Worm (Caenorhabditis elegans): ENCODE measurements around the gene pcp-3.
A peak's percentile ranks its signal among the peaks of the same experiment; 100 is the strongest.

The pcp-3 gene

DNA sequence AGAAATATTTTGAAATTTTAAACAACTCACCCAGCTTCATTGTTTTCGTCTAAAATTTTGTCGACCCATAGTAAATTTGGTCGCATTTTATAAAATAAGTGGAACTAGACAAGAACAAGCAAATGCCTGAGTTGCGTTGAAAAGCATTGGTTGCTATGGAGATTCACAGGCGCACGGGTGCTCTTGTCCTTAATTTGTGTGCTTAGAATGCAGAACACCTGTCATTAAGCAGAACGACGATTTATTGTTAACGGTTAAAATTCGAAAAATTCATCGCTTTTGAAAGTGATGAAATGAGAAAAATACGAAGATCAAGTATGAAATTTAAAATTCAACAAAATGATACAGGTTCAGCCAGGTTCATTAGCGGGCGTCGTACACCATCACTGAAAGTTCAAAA is 12.7 kb downstream of the pcp-3 start, which contains the start of gene daf-10:
Gene daf-10 (minus strand): TSS at position 101 of the 400 bp plus-strand sequence.
- no peak for TF ChIP-seq hlh-11 (tag; optimal IDR thresholded peaks at IDR 0.05)
- no peak for TF ChIP-seq zip-11 (GFP tag; IDR thresholded peaks at IDR 0.05)
- TF ChIP-seq egl-27 (tag; optimal IDR thresholded peaks at IDR 0.05), result no peak
- TF ChIP-seq mxl-2 (GFP tag; conservative IDR thresholded peaks at IDR 0.05), result no peak

DNA sequence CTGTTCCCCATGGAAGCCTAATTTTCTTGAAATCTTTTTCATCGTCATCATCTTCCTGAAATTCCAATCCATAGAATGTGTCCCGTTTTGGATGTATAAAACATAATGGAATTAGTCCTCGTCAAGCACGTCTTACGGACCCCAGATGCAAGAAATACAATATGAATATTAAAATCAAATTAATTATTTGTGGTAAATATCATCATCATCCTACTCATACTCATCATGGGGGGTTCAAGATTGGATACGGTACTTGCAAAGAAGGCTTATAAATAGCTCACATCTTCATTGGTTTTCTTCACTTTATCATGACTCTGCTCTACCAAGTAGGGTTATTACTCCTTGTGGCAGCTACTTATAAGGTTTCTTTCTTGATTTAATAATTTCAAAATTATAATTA is 14.4 kb downstream of the pcp-3 start, which contains the start of gene flp-1:
Gene flp-1 (plus strand): TSS at position 301 of the 400 bp plus-strand sequence.
- TF ChIP-seq lin-15B (tag; optimal IDR thresholded peaks at IDR 0.05), result no peak
- TF ChIP-seq ceh-62 (tag; optimal IDR thresholded peaks at IDR 0.05), result no peak
- no peak for TF ChIP-seq F26F4.8 (GFP tag; conservative IDR thresholded peaks at IDR 0.05)
- TF ChIP-seq sdz-12 (GFP tag; optimal IDR thresholded peaks at IDR 0.05), result no peak
- TF ChIP-seq mep-1 (tag; optimal IDR thresholded peaks at IDR 0.05), result no peak
- TF ChIP-seq dmd-9 (GFP tag; IDR thresholded peaks at IDR 0.05), result no peak
- TF ChIP-seq nhr-25 (tag; optimal IDR thresholded peaks at IDR 0.05; ENCODE audit: borderline replicate concordance, insufficient read depth), result no peak
- no peak for TF ChIP-seq mxl-3 (GFP tag; optimal IDR thresholded peaks at IDR 0.05)
- no peak for TF ChIP-seq ama-1 (optimal IDR thresholded peaks at IDR 0.05)
- no peak for TF ChIP-seq unc-62 (GFP tag; optimal IDR thresholded peaks at IDR 0.05 in 1 of 2)
- no peak for TF ChIP-seq unc-62 (tag; optimal IDR thresholded peaks at IDR 0.05)
- TF ChIP-seq nhr-6 (tag; optimal IDR thresholded peaks at IDR 0.05), result no peak
- no peak for TF ChIP-seq zip-2 (tag; optimal IDR thresholded peaks at IDR 0.05)
- no peak for TF ChIP-seq spr-3 (GFP tag; optimal IDR thresholded peaks at IDR 0.05)
- no peak for TF ChIP-seq hlh-11 (tag; optimal IDR thresholded peaks at IDR 0.05)
- TF ChIP-seq zfp-3 (GFP tag; conservative IDR thresholded peaks at IDR 0.05), result no peak

DNA sequence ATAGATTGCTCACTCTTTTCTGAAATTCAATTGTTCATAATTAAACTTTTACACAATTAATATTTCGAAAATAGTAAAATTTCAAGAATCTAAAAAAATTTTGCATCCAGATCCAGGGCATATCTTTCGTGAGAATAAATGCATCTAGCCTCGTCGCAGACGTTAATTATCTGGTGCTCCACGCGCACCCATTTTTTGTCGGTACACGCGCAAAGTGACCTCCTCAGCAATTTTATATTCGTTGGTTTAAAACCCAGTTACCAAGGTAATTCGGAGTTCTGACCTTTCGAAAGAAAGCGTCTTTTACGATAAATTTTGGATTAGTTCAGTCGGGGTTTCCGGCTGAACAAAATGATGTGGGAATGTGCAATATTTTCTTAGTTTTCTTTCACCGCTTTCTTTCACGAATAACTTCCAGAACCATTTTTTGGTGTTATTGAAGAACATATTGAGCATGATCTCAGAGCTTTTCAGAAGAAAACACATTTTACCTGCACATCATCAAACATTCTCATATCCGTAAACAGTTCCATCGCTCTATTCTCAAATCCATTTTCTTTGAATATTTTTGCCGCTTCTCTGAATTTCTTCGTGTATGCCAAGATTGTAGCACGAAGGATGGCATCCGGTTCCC is 18.5 kb downstream of the pcp-3 start:
- TF ChIP-seq spr-3 (GFP tag; optimal IDR thresholded peaks at IDR 0.05) (no peak), snpc-1.2 (GFP tag; IDR thresholded peaks at IDR 0.05) (peak; percentile 90), mdt-29 (GFP tag; IDR thresholded peaks at IDR 0.05) (0 out of 2 replicates have a peak, but pooled peaks have one; percentile 9), hmg-1.1 (GFP tag; IDR thresholded peaks at IDR 0.05) (no peak), F37D6.2 (tag; optimal IDR thresholded peaks at IDR 0.05) (no peak), F49E8.2 (tag; optimal IDR thresholded peaks at IDR 0.05; ENCODE audit: borderline replicate concordance) (peak; percentile 70), ceh-44 (GFP tag; IDR thresholded peaks at IDR 0.05) (peak; percentile 39; the same call in 1 of the 2 replicates)

DNA sequence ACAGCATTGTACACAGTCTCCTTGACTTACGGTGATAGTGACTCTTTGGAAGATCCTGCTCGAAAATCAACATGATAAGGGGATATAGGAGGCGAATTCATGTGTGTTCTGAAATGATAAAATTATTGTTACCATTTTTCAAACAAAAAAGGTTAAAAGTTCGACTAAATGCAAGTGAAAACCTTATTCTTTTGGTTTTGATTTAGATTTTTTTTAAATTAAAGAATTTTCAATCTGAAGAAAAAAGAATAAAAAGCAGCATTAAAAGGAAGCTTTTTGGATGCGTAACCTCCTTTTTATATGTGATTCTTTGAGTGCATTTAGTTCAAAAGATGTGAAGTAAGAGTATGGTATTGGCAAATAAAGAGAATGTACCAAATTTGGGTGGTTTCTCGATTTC is 23.4 kb downstream of the pcp-3 start, which contains the start of gene delm-1:
Gene delm-1 (minus strand): TSS at position 101 of the 400 bp plus-strand sequence.
- TF ChIP-seq skn-1 (tag; optimal IDR thresholded peaks at IDR 0.05) (no peak), zfp-2 (tag; optimal IDR thresholded peaks at IDR 0.05) (no peak), Y75B8A.6 (GFP tag; IDR thresholded peaks at IDR 0.05) (no peak), php-3 (GFP tag; IDR thresholded peaks at IDR 0.05) (no peak), ztf-7 (tag; optimal IDR thresholded peaks at IDR 0.05) (no peak), vab-7 (GFP tag; IDR thresholded peaks at IDR 0.05) (no peak), ces-1 (GFP tag; optimal IDR thresholded peaks at IDR 0.05) (no peak)

DNA sequence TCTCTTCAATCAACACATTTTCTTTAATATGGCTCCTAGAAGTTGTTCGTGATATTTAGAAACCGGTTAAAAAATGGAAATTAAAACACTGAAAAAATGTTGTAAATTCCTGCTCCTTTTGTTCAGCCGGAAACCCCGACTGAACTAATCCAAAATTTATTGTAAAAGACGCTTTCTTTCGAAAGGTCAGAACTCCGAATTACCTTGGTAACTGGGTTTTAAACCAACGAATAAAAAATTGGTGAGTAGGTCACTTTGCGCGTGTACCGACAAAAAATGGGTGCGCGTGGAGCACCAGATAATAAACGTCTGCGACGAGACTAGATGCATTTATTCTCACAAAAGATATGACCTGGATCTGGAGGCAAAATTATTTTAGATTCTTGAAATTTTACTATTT is 28.2 kb downstream of the pcp-3 start:
- TF ChIP-seq lin-38 (GFP tag; IDR thresholded peaks at IDR 0.05) (peak; percentile 33), F49E8.2 (tag; optimal IDR thresholded peaks at IDR 0.05; ENCODE audit: borderline replicate concordance) (peak; percentile 51), ZK546.5 (tag; optimal IDR thresholded peaks at IDR 0.05) (no peak), arid-1 (GFP tag; conservative IDR thresholded peaks at IDR 0.05) (peak; percentile 70), lin-13 (GFP tag; optimal IDR thresholded peaks at IDR 0.05) (peak; percentile 13), Y105C5A.15 (GFP tag; IDR thresholded peaks at IDR 0.05) (0 out of 2 replicates have a peak, but pooled peaks have one; percentile 11), daf-16 (GFP tag; optimal IDR thresholded peaks at IDR 0.05) (no peak), daf-16 (tag; optimal IDR thresholded peaks at IDR 0.05) (peak; percentile 19), nhr-102 (tag; optimal IDR thresholded peaks at IDR 0.05) (peak; percentile 30), F10B5.3 (tag; optimal IDR thresholded peaks at IDR 0.05) (no peak), sdz-12 (GFP tag; optimal IDR thresholded peaks at IDR 0.05) (no peak), nhr-41 (GFP tag; IDR thresholded peaks at IDR 0.05) (0 out of 2 replicates have a peak, but pooled peaks have one; percentile 26), T26A8.4 (GFP tag; IDR thresholded peaks at IDR 0.05) (peak; percentile 73), Y48G9A.11 (GFP tag; IDR thresholded peaks at IDR 0.05) (peak; percentile 57), vab-7 (GFP tag; IDR thresholded peaks at IDR 0.05) (no peak), zfp-3 (GFP tag; conservative IDR thresholded peaks at IDR 0.05) (0 out of 2 replicates have a peak, but pooled peaks have one; percentile 27)

Measured in whole organism, L4 larva.